Fruit fly (Drosophila melanogaster) whole organism, embryonic: ENCODE results near the gene Ppt1.

Experiments
- Ada2b ChIP-seq: fragments of 200-800 bp; sonication (Bioruptor generic); IDR thresholded peaks from 2 replicates; pipeline ENCODE4 v1.3.6; 2022; ENCODE audit warnings: missing biosample characterization, missing genetic modification characterization
- Antp ChIP-seq: fragments of 200-800 bp; sonication (Bioruptor generic); optimal IDR thresholded peaks from 3 replicates; lab custom pipeline; 2016; ENCODE audit warnings: missing biosample characterization, missing genetic modification characterization
- CG11723 ChIP-seq: fragments of 200-800 bp; sonication (Bioruptor generic); optimal IDR thresholded peaks from 2 replicates; lab custom pipeline; 2017; ENCODE audit warnings: missing biosample characterization, mild to moderate bottlenecking, missing genetic modification characterization
- CG12155 ChIP-seq: fragments of 200-800 bp; sonication (Bioruptor generic); optimal IDR thresholded peaks from 3 replicates; lab custom pipeline; 2016; ENCODE audit warnings: missing biosample characterization, missing genetic modification characterization
- CG14050 ChIP-seq: fragments of 200-800 bp; sonication (Bioruptor generic); IDR thresholded peaks from 3 replicates; pipeline ENCODE4 v1.3.6; 2022; ENCODE audit warnings: missing biosample characterization, missing genetic modification characterization
- CG15696 ChIP-seq: fragments of 200-800 bp; sonication (Bioruptor generic); optimal IDR thresholded peaks from 2 replicates; lab custom pipeline; 2019; ENCODE audit warnings: missing biosample characterization, mild to moderate bottlenecking, missing genetic modification characterization, moderate library complexity
- CG1603 ChIP-seq: fragments of 200-800 bp; sonication (Bioruptor generic); optimal IDR thresholded peaks from 2 replicates; lab custom pipeline; 2019; ENCODE audit warnings: missing biosample characterization, mild to moderate bottlenecking, missing genetic modification characterization, moderate library complexity
- CG17186 ChIP-seq: fragments of 200-800 bp; sonication (Bioruptor generic); optimal IDR thresholded peaks from 3 replicates; lab custom pipeline; 2017; ENCODE audit warnings: missing biosample characterization, missing genetic modification reagents, missing genetic modification characterization
- CG17568 ChIP-seq: fragments of 200-800 bp; sonication (Bioruptor generic); optimal IDR thresholded peaks from 2 replicates; lab custom pipeline; 2018; ENCODE audit warnings: missing biosample characterization, mild to moderate bottlenecking, missing genetic modification characterization, moderate library complexity
- CG17829 ChIP-seq: fragments of 200-800 bp; optimal IDR thresholded peaks from 2 replicates; lab custom pipeline; 2019; ENCODE audit warnings: missing biosample characterization, mild to moderate bottlenecking, missing genetic modification characterization, moderate library complexity
- CG18599 ChIP-seq: fragments of 200-800 bp; sonication (Bioruptor generic); optimal IDR thresholded peaks from 3 replicates; lab custom pipeline; 2017; ENCODE audit warnings: missing biosample characterization, missing genetic modification characterization, mild to moderate bottlenecking, moderate library complexity, missing genetic modification reagents
- CG2889 ChIP-seq: fragments of 200-800 bp; sonication (Bioruptor generic); IDR thresholded peaks from 3 replicates; pipeline ENCODE4 v1.3.6; 2022; ENCODE audit warnings: missing biosample characterization, missing genetic modification characterization
- CG43689 ChIP-seq: fragments of 200-800 bp; sonication (Bioruptor generic); IDR thresholded peaks from 2 replicates; pipeline ENCODE4 v1.3.6; 2022; ENCODE audit warnings: missing biosample characterization, missing genetic modification characterization
- CG4820 ChIP-seq: fragments of 200-800 bp; sonication (Bioruptor generic); optimal IDR thresholded peaks from 3 replicates; lab custom pipeline; 2016; ENCODE audit warnings: missing biosample characterization, missing genetic modification characterization
- CG6272 ChIP-seq: fragments of 200-800 bp; sonication (Bioruptor generic); IDR thresholded peaks from 2 replicates; pipeline ENCODE4 v1.3.6; 2022; ENCODE audit warnings: missing biosample characterization, missing genetic modification characterization
- CG7357 ChIP-seq: fragments of 200-800 bp; sonication (Bioruptor generic); IDR thresholded peaks from 3 replicates; pipeline ENCODE4 v1.3.6; 2022; ENCODE audit warnings: missing biosample characterization, missing genetic modification characterization
- CG8924 ChIP-seq: fragments of 200-800 bp; optimal IDR thresholded peaks from 3 replicates; lab custom pipeline; 2019; ENCODE audit warnings: missing biosample characterization, mild to moderate bottlenecking, missing genetic modification characterization, moderate library complexity
- CG9215 ChIP-seq: fragments of 200-800 bp; sonication (Bioruptor generic); IDR thresholded peaks from 2 replicates; pipeline ENCODE4 v1.3.6; 2022; ENCODE audit warnings: missing biosample characterization, missing genetic modification characterization
- CG9727 ChIP-seq: fragments of 200-800 bp; sonication (Bioruptor generic); optimal IDR thresholded peaks from 3 replicates; lab custom pipeline; 2017; ENCODE audit warnings: missing biosample characterization, mild to moderate bottlenecking, missing genetic modification characterization
- CTCF ChIP-seq: fragments of 200-800 bp; sonication (Bioruptor generic); optimal IDR thresholded peaks from 2 replicates; lab custom pipeline; 2017; ENCODE audit warnings: missing biosample characterization, mild to moderate bottlenecking, missing genetic modification characterization, moderate library complexity
- CrebB ChIP-seq: fragments of 200-800 bp; sonication (Bioruptor generic); optimal IDR thresholded peaks from 3 replicates; lab custom pipeline; 2018; ENCODE audit warnings: missing biosample characterization, mild to moderate bottlenecking, missing genetic modification characterization
- Ets65A ChIP-seq: fragments of 200-800 bp; sonication (Bioruptor generic); peaks from one replicate; lab custom pipeline; 2016; ENCODE audit warnings: missing biosample characterization, missing genetic modification characterization
- Gsc ChIP-seq: fragments of 200-800 bp; sonication (Bioruptor generic); IDR thresholded peaks from 2 replicates; pipeline ENCODE4 v1.3.6; 2022; ENCODE audit warnings: missing biosample characterization, missing genetic modification characterization
- Hr78 ChIP-seq, 2 experiments: fragments of 200-800 bp in 1 of 2; fragments of >200 bp in 1 of 2; sonication (Bioruptor generic) in 1 of 2; optimal IDR thresholded peaks; 2 replicates each; lab custom pipeline; 2017 to 2019; ENCODE audit warnings: missing biosample characterization in 2 of 2, missing genetic modification characterization in 2 of 2, mild to moderate bottlenecking in 1 of 2, moderate library complexity in 1 of 2
- Jarid2 ChIP-seq: fragments of 200-800 bp; sonication (Bioruptor generic); optimal IDR thresholded peaks from 3 replicates; lab custom pipeline; 2017; ENCODE audit warnings: mild to moderate bottlenecking, missing biosample characterization, missing genetic modification reagents, missing genetic modification characterization
- MTF-1 ChIP-seq: fragments of 200-800 bp; sonication (Bioruptor generic); optimal IDR thresholded peaks from 2 replicates; lab custom pipeline; 2018; ENCODE audit warnings: missing biosample characterization, mild to moderate bottlenecking, missing genetic modification characterization, borderline replicate concordance
- Oli ChIP-seq: fragments of 200-800 bp; sonication (Bioruptor generic); optimal IDR thresholded peaks from 2 replicates; lab custom pipeline; 2018; ENCODE audit warnings: missing biosample characterization, mild to moderate bottlenecking, missing genetic modification characterization, moderate library complexity
- Vsx1 ChIP-seq: fragments of 200-800 bp; sonication (Bioruptor generic); optimal IDR thresholded peaks from 2 replicates; lab custom pipeline; 2017; ENCODE audit warnings: missing biosample characterization, mild to moderate bottlenecking, missing genetic modification characterization, missing genetic modification reagents
- ap ChIP-seq: fragments of 200-800 bp; sonication (Bioruptor generic); IDR thresholded peaks from 2 replicates; pipeline ENCODE4 v1.3.6; 2022; ENCODE audit warnings: missing biosample characterization, missing genetic modification characterization
- ato ChIP-seq: fragments of 200-800 bp; sonication (Bioruptor generic); IDR thresholded peaks from 2 replicates; pipeline ENCODE4 v1.3.6; 2022; ENCODE audit warnings: missing biosample characterization, missing genetic modification characterization; ENCODE audit not compliant: partially characterized antibody
- bowl ChIP-seq: fragments of 200-800 bp; sonication (Bioruptor generic); IDR thresholded peaks from 2 replicates; pipeline ENCODE4 v1.3.6; 2022; ENCODE audit warnings: missing biosample characterization, missing genetic modification characterization
- disco-r ChIP-seq: fragments of 200-800 bp; sonication (Bioruptor generic); optimal IDR thresholded peaks from 2 replicates; lab custom pipeline; 2016; ENCODE audit warnings: missing biosample characterization, missing genetic modification characterization
- exex ChIP-seq: fragments of 200-800 bp; sonication (Bioruptor generic); optimal IDR thresholded peaks from 4 replicates; lab custom pipeline; 2018; ENCODE audit warnings: missing biosample characterization, mild to moderate bottlenecking, missing genetic modification characterization, moderate library complexity
- gfzf ChIP-seq: fragments of 200-800 bp; sonication (Bioruptor generic); optimal IDR thresholded peaks from 2 replicates; lab custom pipeline; 2016; ENCODE audit warnings: missing biosample characterization, mild to moderate bottlenecking, missing genetic modification characterization, moderate library complexity
- grau ChIP-seq: fragments of 200-800 bp; optimal IDR thresholded peaks from 3 replicates; lab custom pipeline; 2019; ENCODE audit warnings: missing biosample characterization, mild to moderate bottlenecking, missing genetic modification characterization, moderate library complexity
- hb ChIP-seq: fragments of 200-800 bp; sonication (Bioruptor generic); IDR thresholded peaks from 3 replicates; pipeline ENCODE4 v1.3.6; 2022; ENCODE audit warnings: missing biosample characterization, missing genetic modification characterization; ENCODE audit not compliant: partially characterized antibody
- kni ChIP-seq: fragments of 200-800 bp; sonication (Bioruptor generic); optimal IDR thresholded peaks from 3 replicates; lab custom pipeline; 2017; ENCODE audit warnings: mild to moderate bottlenecking, missing biosample characterization, missing genetic modification reagents, missing genetic modification characterization
- lola ChIP-seq, 3 experiments: fragments of >200 bp in 2 of 3; fragments of 200-800 bp in 1 of 3; sonication (Bioruptor generic) in 1 of 3; optimal IDR thresholded peaks; 2 replicates each; lab custom pipeline; 2017 to 2019; ENCODE audit warnings: missing biosample characterization in 3 of 3, missing genetic modification characterization in 3 of 3, mild to moderate bottlenecking in 1 of 3, moderate library complexity in 1 of 3
- mld ChIP-seq: fragments of 200-800 bp; sonication (Bioruptor generic); IDR thresholded peaks from 3 replicates; pipeline ENCODE4 v1.3.6; 2022; ENCODE audit warnings: missing biosample characterization, missing genetic modification characterization; ENCODE audit not compliant: partially characterized antibody
- org-1 ChIP-seq: fragments of 200-800 bp; sonication (Bioruptor generic); optimal IDR thresholded peaks from 2 replicates; lab custom pipeline; 2017; ENCODE audit warnings: missing biosample characterization, missing genetic modification characterization
- ro ChIP-seq: fragments of 200-800 bp; sonication (Bioruptor generic); IDR thresholded peaks from 2 replicates; pipeline ENCODE4 v1.3.6; 2022; ENCODE audit warnings: missing biosample characterization, missing genetic modification characterization
- scrt ChIP-seq: fragments of 200-800 bp; sonication (Bioruptor generic); optimal IDR thresholded peaks from 2 replicates; lab custom pipeline; 2018; ENCODE audit warnings: missing biosample characterization, mild to moderate bottlenecking, missing genetic modification characterization, moderate library complexity
- ssp ChIP-seq: fragments of 200-800 bp; sonication (Bioruptor generic); IDR thresholded peaks from 2 replicates; pipeline ENCODE4 v1.3.6; 2022; ENCODE audit warnings: missing biosample characterization, missing genetic modification characterization
- stc ChIP-seq: fragments of 200-800 bp; sonication (Bioruptor generic); IDR thresholded peaks from 2 replicates; pipeline ENCODE4 v1.3.6; 2022; ENCODE audit warnings: missing biosample characterization, missing genetic modification characterization
- trh ChIP-seq: fragments of 200-800 bp; sonication (Bioruptor generic); optimal IDR thresholded peaks from 2 replicates; lab custom pipeline; 2016; ENCODE audit warnings: missing biosample characterization, missing genetic modification characterization
- unc-4 ChIP-seq: fragments of 200-800 bp; sonication (Bioruptor generic); IDR thresholded peaks from 2 replicates; pipeline ENCODE4 v1.3.6; 2022; ENCODE audit warnings: missing biosample characterization, missing genetic modification characterization; ENCODE audit not compliant: partially characterized antibody
- wor ChIP-seq: fragments of 200-800 bp; sonication (Bioruptor generic); IDR thresholded peaks from 2 replicates; pipeline ENCODE4 v1.3.6; 2022; ENCODE audit warnings: missing biosample characterization, missing genetic modification characterization
- z ChIP-seq: fragments of 200-800 bp; sonication (Bioruptor generic); IDR thresholded peaks from 3 replicates; pipeline ENCODE4 v1.3.6; 2022; ENCODE audit warnings: missing biosample characterization, missing genetic modification characterization

Ppt1 gene

DNA sequence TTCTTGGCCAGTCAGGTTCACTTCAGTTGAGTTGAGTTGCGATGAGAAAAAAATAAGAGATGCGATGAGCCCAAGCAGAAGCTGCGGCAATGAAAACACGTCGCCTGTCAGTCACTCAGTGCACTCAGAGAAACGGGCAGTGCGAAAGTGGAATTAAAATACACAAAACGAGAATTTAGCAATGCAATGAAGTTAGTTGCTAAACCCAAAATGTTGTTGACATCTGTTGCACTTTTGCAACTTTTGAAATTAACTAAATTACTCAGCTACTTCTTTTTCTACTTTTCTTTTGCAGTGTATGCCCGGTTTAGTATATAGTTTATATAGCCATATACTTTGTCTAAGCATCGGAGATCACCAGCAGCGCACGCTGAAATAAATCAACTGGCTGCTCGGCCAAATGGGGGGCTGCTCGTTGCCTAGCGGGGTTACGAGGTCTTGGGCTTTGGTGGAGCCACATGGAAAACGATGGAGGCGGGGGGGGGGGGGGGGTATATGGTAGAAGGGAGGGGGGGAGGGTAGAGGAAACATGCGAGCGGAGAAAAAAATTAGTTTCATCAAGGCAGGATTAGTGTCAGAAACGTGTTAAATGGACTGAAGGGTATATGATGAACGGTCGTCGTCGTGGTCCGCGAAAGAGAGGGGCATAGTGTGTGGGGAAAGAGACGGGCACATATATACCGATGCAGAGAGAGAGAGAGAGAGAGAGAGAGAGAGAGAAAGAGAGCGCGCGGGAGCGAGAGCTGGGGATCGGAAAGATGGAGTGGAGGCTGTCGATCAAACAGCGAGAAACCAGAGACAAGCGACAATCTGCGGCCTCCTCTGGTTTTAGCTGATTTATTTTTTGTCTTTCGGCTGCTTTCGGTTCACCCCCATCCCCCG lies 33.2 kb downstream of the Ppt1 start (continued):
- no peak for TF ChIP-seq mld (GFP tag; lab: Robert Waterston, UW)
- peak; percentile 61 for TF ChIP-seq disco-r (GFP tag; lab: Kevin White, UChicago)
- TF ChIP-seq CTCF (GFP tag; lab: Kevin White, UChicago), result no peak
- peak; percentile 56; the same call in 1 of the 3 replicates for TF ChIP-seq CG7357 (GFP tag; lab: Robert Waterston, UW)
- peak; percentile 91 for TF ChIP-seq CG15696 (tag; lab: Kevin White, UChicago)
- peak; percentile 33; the same call in 1 of the 3 replicates for TF ChIP-seq CG14050 (GFP tag; lab: Robert Waterston, UW)
- no peak for TF ChIP-seq Jarid2
- peak; percentile 39; the same call in 1 of the 2 replicates for TF ChIP-seq stc (GFP tag; lab: Robert Waterston, UW)
- no peak for TF ChIP-seq Vsx1 (GFP tag; lab: Kevin White, UChicago)
- no peak for TF ChIP-seq ato
- TF ChIP-seq unc-4 (GFP tag; lab: Robert Waterston, UW), result no peak
- TF ChIP-seq bowl, result no peak
- 0 out of 3 replicates have a peak, but pooled peaks have one; percentile 41 for TF ChIP-seq CG2889 (GFP tag; lab: Robert Waterston, UW)
- TF ChIP-seq CG1603, result peak; percentile 92
- TF ChIP-seq CG9727 (GFP tag; lab: Kevin White, UChicago), result peak; percentile 87
- TF ChIP-seq ro (GFP tag; lab: Robert Waterston, UW), result no peak
- peak; percentile 73 for TF ChIP-seq CG8924
- peak; percentile 23 for TF ChIP-seq CG17568 (GFP tag; lab: Kevin White, UChicago)
- 0 out of 2 replicates have a peak, but pooled peaks have one; percentile 33 for TF ChIP-seq wor (GFP tag; lab: Robert Waterston, UW)
- TF ChIP-seq Hr78 (GFP tag; optimal IDR thresholded peaks at IDR 0.05; lab: Kevin White, UChicago), result peak in 1 of 2 experiments; percentile 1
- no peak for TF ChIP-seq CG43689 (GFP tag; lab: Robert Waterston, UW)
- TF ChIP-seq Antp (GFP tag; lab: Kevin White, UChicago), result peak; percentile 76
- TF ChIP-seq MTF-1 (GFP tag; lab: Kevin White, UChicago), result no peak
- no peak for TF ChIP-seq exex (tag; lab: Kevin White, UChicago)
- peak; percentile 54; the same call in 1 of the 2 replicates for TF ChIP-seq ap (GFP tag; lab: Robert Waterston, UW)
- TF ChIP-seq CG12155 (GFP tag; lab: Kevin White, UChicago), result peak; percentile 58
- peak; percentile 24 for TF ChIP-seq CG17186 (GFP tag; lab: Kevin White, UChicago)
- no peak for TF ChIP-seq trh (GFP tag; lab: Kevin White, UChicago)
- peak; percentile 69 for TF ChIP-seq Ada2b (GFP tag; lab: Robert Waterston, UW)
- peak; percentile 61 for TF ChIP-seq org-1
- TF ChIP-seq ssp (GFP tag; lab: Robert Waterston, UW), result peak; percentile 44
- TF ChIP-seq gfzf (GFP tag; lab: Kevin White, UChicago), result no peak
- TF ChIP-seq hb (GFP tag; lab: Robert Waterston, UW), result no peak
- TF ChIP-seq CrebB, result peak; percentile 43
- peak; percentile 97 for TF ChIP-seq Ets65A (GFP tag; lab: Kevin White, UChicago)
- peak; percentile 24 for TF ChIP-seq scrt
- TF ChIP-seq CG18599 (GFP tag; lab: Kevin White, UChicago), result peak; percentile 22
- peak; percentile 81 for TF ChIP-seq Oli (tag; lab: Kevin White, UChicago)
- TF ChIP-seq kni, result no peak
- TF ChIP-seq CG9215 (GFP tag; lab: Robert Waterston, UW), result no peak
- peak; percentile 75 for TF ChIP-seq grau (tag; lab: Kevin White, UChicago)
- TF ChIP-seq CG17829 (tag; lab: Kevin White, UChicago), result peak; percentile 86
- TF ChIP-seq CG11723, result peak; percentile 15
- no peak for TF ChIP-seq z
- TF ChIP-seq Gsc (GFP tag; lab: Robert Waterston, UW), result peak; percentile 51; the same call in 1 of the 2 replicates
- peak; percentile 84 for TF ChIP-seq CG4820
- peak in 1 of 3 experiments; percentile 91 for TF ChIP-seq lola (GFP tag; optimal IDR thresholded peaks at IDR 0.05; lab: Kevin White, UChicago)
- TF ChIP-seq CG6272, result 0 out of 2 replicates have a peak, but pooled peaks have one; percentile 26
